Fruit fly (Drosophila melanogaster): ENCODE data around the gene FER.

The FER gene

DNA sequence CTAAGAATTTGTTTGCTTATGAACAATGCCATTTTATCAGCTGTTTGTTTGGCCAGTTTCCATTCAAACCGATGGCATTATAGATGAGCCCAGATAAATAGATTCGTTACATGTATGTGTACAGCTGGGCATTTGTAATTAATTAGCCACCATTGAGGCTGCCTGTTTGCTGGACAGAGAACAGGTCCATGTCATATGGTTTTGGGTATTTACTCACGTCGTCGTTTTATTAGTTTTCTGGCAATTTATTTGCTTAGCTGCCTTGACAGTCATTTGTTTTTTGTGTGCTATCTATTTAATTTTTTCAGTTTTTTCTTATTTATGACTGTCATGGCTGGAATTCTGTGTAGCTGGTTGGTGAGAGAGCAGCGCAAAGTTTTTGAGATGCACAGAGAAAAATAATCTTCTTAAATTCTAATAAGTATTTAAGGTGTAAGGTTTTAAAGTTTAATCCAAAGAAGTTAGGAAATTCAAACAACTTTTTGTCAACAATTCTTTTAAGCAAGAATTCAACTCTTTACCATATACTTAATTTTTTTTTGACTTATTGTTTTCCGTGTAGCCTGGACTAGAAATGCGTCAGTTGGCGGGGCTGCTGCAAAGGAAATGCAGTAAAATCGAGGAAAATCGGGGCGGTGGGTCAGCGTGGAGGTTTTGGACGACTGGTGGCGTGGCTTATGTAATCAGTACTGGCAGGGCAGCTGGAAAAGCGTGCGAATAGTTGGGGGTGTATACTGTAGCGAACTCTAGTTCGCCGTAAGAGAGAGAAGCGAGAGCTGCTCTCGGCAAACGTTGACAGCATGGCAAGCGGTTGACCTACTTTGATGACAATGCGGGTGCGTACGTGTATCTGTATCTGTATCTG, 40.4 kb upstream of the FER start (continued):
- peak; percentile 59 for TF ChIP-seq HLH54F (GFP tag; optimal IDR thresholded peaks at IDR 0.05)
- peak; percentile 67 for TF ChIP-seq NK7.1 (GFP tag; optimal IDR thresholded peaks at IDR 0.05)
- peak; percentile 84 for TF ChIP-seq mirr (GFP tag; optimal IDR thresholded peaks at IDR 0.05)
- peak; percentile 86 for TF ChIP-seq cwo (GFP tag; optimal IDR thresholded peaks at IDR 0.05)
- peak; percentile 79 for TF ChIP-seq CG9932 (GFP tag; IDR thresholded peaks at IDR 0.05)
- TF ChIP-seq Xbp1 (GFP tag; optimal IDR thresholded peaks at IDR 0.05), result peak; percentile 88
- TF ChIP-seq emc (GFP tag; optimal IDR thresholded peaks at IDR 0.05), result peak; percentile 69
- TF ChIP-seq CG6854 (GFP tag; optimal IDR thresholded peaks at IDR 0.05), result peak; percentile 88
- peak; percentile 86 for TF ChIP-seq bab2 (GFP tag; optimal IDR thresholded peaks at IDR 0.05)
- TF ChIP-seq Oli (tag; optimal IDR thresholded peaks at IDR 0.05), result peak; percentile 89
- peak; percentile 83 for TF ChIP-seq CG10979 (tag; optimal IDR thresholded peaks at IDR 0.05)
- no peak for TF ChIP-seq wek (GFP tag; optimal IDR thresholded peaks at IDR 0.05)
- TF ChIP-seq CG31441 (GFP tag; IDR thresholded peaks at IDR 0.05), result peak; percentile 89
- peak; percentile 72 for TF ChIP-seq trh (GFP tag; optimal IDR thresholded peaks at IDR 0.05)
- TF ChIP-seq Poxn (GFP tag; IDR thresholded peaks at IDR 0.05), result peak; percentile 68
- peak; percentile 91 for TF ChIP-seq CG14014 (GFP tag; IDR thresholded peaks at IDR 0.05)
- TF ChIP-seq ac (GFP tag; optimal IDR thresholded peaks at IDR 0.05), result no peak
- peak; percentile 69 for TF ChIP-seq CG8089 (GFP tag; optimal IDR thresholded peaks at IDR 0.05)
- peak; percentile 69 for TF ChIP-seq CG5180 (GFP tag; optimal IDR thresholded peaks at IDR 0.05)
- TF ChIP-seq danr (GFP tag; IDR thresholded peaks at IDR 0.05), result peak; percentile 57; the same call in 1 of the 2 replicates
- peak; percentile 66 for TF ChIP-seq CG4707 (GFP tag; optimal IDR thresholded peaks at IDR 0.05)
- TF ChIP-seq CkIIα-i1 (GFP tag; IDR thresholded peaks at IDR 0.05), result peak; percentile 72
- peak; percentile 46 for TF ChIP-seq Myb (GFP tag; optimal IDR thresholded peaks at IDR 0.05)
- peak; percentile 91 for TF ChIP-seq Hmr (GFP tag; optimal IDR thresholded peaks at IDR 0.05)
- TF ChIP-seq CG15696 (tag; optimal IDR thresholded peaks at IDR 0.05), result peak; percentile 59
- TF ChIP-seq CG9215 (GFP tag; IDR thresholded peaks at IDR 0.05), result peak; percentile 78
- no peak for TF ChIP-seq Dref (GFP tag; IDR thresholded peaks at IDR 0.05)
- TF ChIP-seq CG12769 (tag; optimal IDR thresholded peaks at IDR 0.05), result peak; percentile 56
- TF ChIP-seq Lpt (GFP tag; optimal IDR thresholded peaks at IDR 0.05), result no peak
- no peak for TF ChIP-seq CG13287 (GFP tag; IDR thresholded peaks at IDR 0.05; ENCODE audit: partially characterized antibody)
- no peak for TF ChIP-seq Scr (GFP tag; IDR thresholded peaks at IDR 0.05; ENCODE audit: partially characterized antibody)
- peak; percentile 75 for TF ChIP-seq salm (tag; optimal IDR thresholded peaks at IDR 0.05)
- peak; percentile 90 for TF ChIP-seq CG7556 (GFP tag; optimal IDR thresholded peaks at IDR 0.05)
- peak; percentile 83 for TF ChIP-seq odd (GFP tag; optimal IDR thresholded peaks at IDR 0.05)
- TF ChIP-seq Fer1 (GFP tag; optimal IDR thresholded peaks at IDR 0.05), result peak; percentile 86
- TF ChIP-seq dan (GFP tag; IDR thresholded peaks at IDR 0.05), result no peak
- peak; percentile 87 for TF ChIP-seq CG11696 (GFP tag; IDR thresholded peaks at IDR 0.05)
- TF ChIP-seq YL-1 (GFP tag; optimal IDR thresholded peaks at IDR 0.05), result no peak
- TF ChIP-seq oc (tag; optimal IDR thresholded peaks at IDR 0.05), result peak; percentile 69
- peak; percentile 69 for TF ChIP-seq peb (GFP tag; IDR thresholded peaks at IDR 0.05)
- no peak for TF ChIP-seq hth (optimal IDR thresholded peaks at IDR 0.05)
- TF ChIP-seq CG6272 (GFP tag; IDR thresholded peaks at IDR 0.05), result peak; percentile 65
- TF ChIP-seq HmgZ (tag; optimal IDR thresholded peaks at IDR 0.05), result peak; percentile 78
- TF ChIP-seq CG4854 (GFP tag; optimal IDR thresholded peaks at IDR 0.05), result peak; percentile 79
- no peak for TF ChIP-seq stwl (tag; optimal IDR thresholded peaks at IDR 0.05)
- peak; percentile 42 for TF ChIP-seq CG3995 (GFP tag; optimal IDR thresholded peaks at IDR 0.05)
- peak; percentile 75 for TF ChIP-seq sens-2 (GFP tag; IDR thresholded peaks at IDR 0.05)
- TF ChIP-seq Ets97D (GFP tag; optimal IDR thresholded peaks at IDR 0.05), result peak; percentile 61
- peak; percentile 72 for TF ChIP-seq CG12219 (GFP tag; optimal IDR thresholded peaks at IDR 0.05)

Measured in whole organism, embryonic.